Worm (Caenorhabditis elegans): Measurements from ENCODE around the gene grl-30.

The grl-30 gene

DNA sequence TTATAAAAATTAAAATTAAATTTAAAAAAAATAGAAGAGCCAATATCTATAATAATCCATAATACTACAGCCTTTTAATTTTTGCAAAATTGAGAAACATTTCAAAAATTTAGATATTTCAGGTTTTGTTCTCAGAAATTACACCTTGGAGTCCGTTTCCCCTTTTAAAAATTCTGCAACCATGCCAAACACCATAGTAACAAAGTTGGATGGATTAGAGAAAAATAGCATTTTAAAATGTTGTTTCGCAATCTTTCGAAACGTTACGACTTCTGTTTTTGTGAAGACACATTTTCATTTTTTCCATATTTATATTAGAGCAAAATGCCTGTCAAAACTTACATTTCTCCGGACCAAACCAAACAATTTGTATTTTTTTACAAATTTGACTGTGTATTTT lies 31.1 kb upstream of the grl-30 start, which contains the start of gene T24A6.7:
Gene T24A6.7 (plus strand): TSS at position 301 of the 400 bp plus-strand sequence.
- TF ChIP-seq nhr-48 (tag; optimal IDR thresholded peaks at IDR 0.05): no peak

DNA sequence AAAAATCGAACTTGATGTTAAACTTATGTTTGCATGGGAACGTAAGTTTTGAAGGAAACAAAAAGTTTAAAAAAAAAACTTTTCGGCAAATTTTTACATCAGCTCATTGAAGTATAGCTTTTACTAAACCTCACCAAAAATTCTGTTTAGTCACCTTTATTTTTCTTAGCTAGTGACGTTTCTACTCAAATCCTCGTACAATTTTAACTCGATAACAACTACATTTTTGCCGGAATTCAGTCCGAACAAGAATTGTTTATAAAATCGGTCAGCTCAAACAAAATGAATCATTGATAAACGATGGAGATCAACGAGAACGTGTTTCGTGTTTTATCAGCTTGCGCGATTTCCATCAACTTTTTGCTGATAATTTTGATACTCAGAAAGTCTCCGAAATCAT lies 29.2 kb upstream of the grl-30 start, which contains the start of gene str-260:
Gene str-260 (plus strand): TSS at position 301 of the 400 bp plus-strand sequence.
- TF ChIP-seq fos-1 (tag; optimal IDR thresholded peaks at IDR 0.05) (no peak), hif-1 (tag; optimal IDR thresholded peaks at IDR 0.05) (no peak), ceh-28 (tag; optimal IDR thresholded peaks at IDR 0.05) (no peak), snpc-1.2 (GFP tag; IDR thresholded peaks at IDR 0.05) (no peak), set-16 (GFP tag; IDR thresholded peaks at IDR 0.05) (no peak), zip-2 (tag; optimal IDR thresholded peaks at IDR 0.05) (no peak)

DNA sequence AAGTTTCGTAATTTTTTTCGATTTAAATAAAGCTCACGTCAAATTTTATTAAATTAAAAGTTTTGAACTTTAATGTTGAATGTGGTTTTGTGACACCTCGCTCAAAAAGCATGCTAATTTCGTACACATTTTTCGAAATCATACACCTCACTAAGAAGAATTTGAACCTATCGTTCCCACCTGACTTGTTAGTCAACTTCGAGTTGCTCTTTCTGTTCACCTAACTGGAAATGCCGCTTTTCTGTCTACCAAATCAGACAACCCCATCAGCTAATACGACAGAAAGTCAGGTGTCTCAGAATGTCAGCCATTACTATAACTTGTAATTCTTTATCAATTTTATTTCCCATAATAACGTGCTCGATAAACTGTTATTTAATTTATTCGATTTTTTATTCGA lies 25.7 kb upstream of the grl-30 start, which contains the start of gene srbc-66:
Gene srbc-66 (plus strand): TSS at position 301 of the 400 bp plus-strand sequence.
- no peak for TF ChIP-seq Y5F2A.4 (GFP tag; optimal IDR thresholded peaks at IDR 0.05)
- no peak for TF ChIP-seq aha-1 (tag)
- TF ChIP-seq nhr-6 (tag; optimal IDR thresholded peaks at IDR 0.05): no peak
- no peak for TF ChIP-seq dmd-9 (GFP tag; IDR thresholded peaks at IDR 0.05)
- TF ChIP-seq ceh-28 (tag; optimal IDR thresholded peaks at IDR 0.05): no peak
- no peak for TF ChIP-seq ceh-32 (tag; optimal IDR thresholded peaks at IDR 0.05; ENCODE audit: poor library complexity)
- no peak for TF ChIP-seq pqm-1 (tag; optimal IDR thresholded peaks at IDR 0.05)
- no peak for TF ChIP-seq hif-1 (tag; optimal IDR thresholded peaks at IDR 0.05)
- no peak for TF ChIP-seq nhr-42 (GFP tag; IDR thresholded peaks at IDR 0.05)
- TF ChIP-seq egl-43 (GFP tag; IDR thresholded peaks at IDR 0.05): no peak
- no peak for TF ChIP-seq lin-39 (tag; optimal IDR thresholded peaks at IDR 0.05)
- TF ChIP-seq F44E2.7 (GFP tag; IDR thresholded peaks at IDR 0.05): no peak
- no peak for TF ChIP-seq ZK337.2 (GFP tag; IDR thresholded peaks at IDR 0.05)
- TF ChIP-seq lir-3 (tag; optimal IDR thresholded peaks at IDR 0.05): no peak
- TF ChIP-seq mes-2 (tag; optimal IDR thresholded peaks at IDR 0.05; ENCODE audit: poor library complexity, severe bottlenecking): no peak
- TF ChIP-seq T26A8.4 (GFP tag; IDR thresholded peaks at IDR 0.05): no peak
- no peak for TF ChIP-seq php-3 (GFP tag; IDR thresholded peaks at IDR 0.05)
- no peak for TF ChIP-seq spr-3 (GFP tag; optimal IDR thresholded peaks at IDR 0.05)

DNA sequence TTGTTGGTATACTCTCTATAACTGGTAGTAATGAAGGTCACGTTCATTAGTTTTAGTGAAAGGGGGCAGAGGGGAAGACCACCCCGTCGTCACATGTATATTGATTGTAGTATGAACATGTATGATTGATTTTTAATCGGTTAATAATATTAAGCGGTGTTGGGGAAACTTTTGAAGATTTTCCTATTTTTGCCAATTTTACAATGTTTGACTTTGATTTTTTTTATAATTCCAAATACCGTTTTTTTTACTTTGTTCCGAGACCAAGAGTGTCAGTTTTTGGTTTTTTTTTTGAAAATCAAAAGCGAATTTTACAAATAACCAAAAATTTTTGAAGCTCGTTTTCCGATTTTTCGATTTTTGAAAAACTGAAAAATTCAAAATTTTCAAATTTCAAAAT lies 20.8 kb upstream of the grl-30 start, which contains the start of gene nhr-221:
Gene nhr-221 (minus strand): TSS at position 101 of the 400 bp plus-strand sequence.
- TF ChIP-seq duxl-1 (tag; optimal IDR thresholded peaks at IDR 0.05; ENCODE audit: poor library complexity) (no peak), zfp-2 (tag; optimal IDR thresholded peaks at IDR 0.05) (no peak), daf-16 (GFP tag; optimal IDR thresholded peaks at IDR 0.05) (no peak), daf-16 (tag; optimal IDR thresholded peaks at IDR 0.05) (no peak), ces-1 (GFP tag; optimal IDR thresholded peaks at IDR 0.05) (no peak), spr-1 (tag; optimal IDR thresholded peaks at IDR 0.05) (no peak), lin-39 (tag; optimal IDR thresholded peaks at IDR 0.05) (no peak), pha-4 (GFP tag; IDR thresholded peaks at IDR 0.05) (no peak), pha-4 (tag; optimal IDR thresholded peaks at IDR 0.05) (no peak), hif-1 (tag; optimal IDR thresholded peaks at IDR 0.05) (no peak), ceh-32 (tag; optimal IDR thresholded peaks at IDR 0.05; ENCODE audit: poor library complexity) (no peak), fos-1 (tag; optimal IDR thresholded peaks at IDR 0.05) (no peak), lin-38 (GFP tag; IDR thresholded peaks at IDR 0.05) (no peak), egl-27 (tag; optimal IDR thresholded peaks at IDR 0.05) (no peak), snpc-1.2 (GFP tag; IDR thresholded peaks at IDR 0.05) (no peak), dve-1 (tag; optimal IDR thresholded peaks at IDR 0.05; ENCODE audit: insufficient read depth) (no peak), daf-19 (GFP tag; conservative IDR thresholded peaks at IDR 0.05) (no peak), arid-1 (GFP tag; conservative IDR thresholded peaks at IDR 0.05) (no peak), gei-8 (GFP tag; optimal IDR thresholded peaks at IDR 0.05) (no peak), Y48G9A.11 (GFP tag; IDR thresholded peaks at IDR 0.05) (no peak), ceh-62 (tag; optimal IDR thresholded peaks at IDR 0.05) (no peak)
